Fruit fly (Drosophila melanogaster): ENCODE data around the gene Josd.
A peak's percentile ranks its signal among the peaks of the same experiment; 100 is the strongest.

Gene Josd

dm6 chrX:6255414-6255915 lies 5.5 kb upstream of the Josd start, which contains the start of the genes Rbcn-3A and Spx (continued):
- peak; percentile 21 for TF ChIP-seq gcm (GFP tag; optimal IDR thresholded peaks at IDR 0.05)
- no peak for TF ChIP-seq CG17612 (GFP tag; IDR thresholded peaks at IDR 0.05)
- no peak for TF ChIP-seq CG7357 (GFP tag; IDR thresholded peaks at IDR 0.05)
- peak; percentile 52 for TF ChIP-seq CG8924 (tag; optimal IDR thresholded peaks at IDR 0.05)
- no peak; the same call in 1 of the 2 replicates for TF ChIP-seq vvl (GFP tag; IDR thresholded peaks at IDR 0.05)
- no peak for TF ChIP-seq Ada2b (GFP tag; IDR thresholded peaks at IDR 0.05)
- no peak for TF ChIP-seq nau (GFP tag; optimal IDR thresholded peaks at IDR 0.05)
- no peak for TF ChIP-seq CG4360 (GFP tag; IDR thresholded peaks at IDR 0.05)
- peak; percentile 8 for TF ChIP-seq CG9817 (tag; optimal IDR thresholded peaks at IDR 0.05)
- no peak for TF ChIP-seq Tbp (GFP tag; optimal IDR thresholded peaks at IDR 0.05)
- no peak for TF ChIP-seq ATbp (GFP tag; optimal IDR thresholded peaks at IDR 0.05)
- no peak for TF ChIP-seq mirr (GFP tag; optimal IDR thresholded peaks at IDR 0.05)
- TF ChIP-seq CG2199 (GFP tag; IDR thresholded peaks at IDR 0.05) = no peak
- TF ChIP-seq CG11723 (GFP tag; optimal IDR thresholded peaks at IDR 0.05) = no peak
- TF ChIP-seq kay (GFP tag; optimal IDR thresholded peaks at IDR 0.05) = no peak
- TF ChIP-seq pum (GFP tag; optimal IDR thresholded peaks at IDR 0.05) = no peak
- TF ChIP-seq scrt (GFP tag; optimal IDR thresholded peaks at IDR 0.05) = no peak
- TF ChIP-seq CG31224 (GFP tag; IDR thresholded peaks at IDR 0.05) = no peak
- no peak for TF ChIP-seq cwo (GFP tag; optimal IDR thresholded peaks at IDR 0.05)
- no peak for TF ChIP-seq CG8359 (GFP tag; optimal IDR thresholded peaks at IDR 0.05; ENCODE audit: borderline replicate concordance)
- TF ChIP-seq E2f1 (GFP tag; IDR thresholded peaks at IDR 0.05) = no peak
- TF ChIP-seq Gug (GFP tag; IDR thresholded peaks at IDR 0.05) = peak; percentile 39; the same call in 1 of the 4 replicates
- TF ChIP-seq CG13775 (GFP tag; optimal IDR thresholded peaks at IDR 0.05) = peak; percentile 32
- TF ChIP-seq row (GFP tag; IDR thresholded peaks at IDR 0.05) = peak; percentile 81
- TF ChIP-seq Elba2 (GFP tag; optimal IDR thresholded peaks at IDR 0.05) = no peak
- TF ChIP-seq CG11504 (tag; optimal IDR thresholded peaks at IDR 0.05) = peak; percentile 24
- no peak for TF ChIP-seq corto (GFP tag; optimal IDR thresholded peaks at IDR 0.05)
- no peak for TF ChIP-seq C15 (GFP tag; IDR thresholded peaks at IDR 0.05)
- TF ChIP-seq CG13894 (tag; optimal IDR thresholded peaks at IDR 0.05) = peak; percentile 8
- no peak for TF ChIP-seq otp (GFP tag; IDR thresholded peaks at IDR 0.05)
- TF ChIP-seq CG30403 (GFP tag; optimal IDR thresholded peaks at IDR 0.05) = peak; percentile 46
- no peak for TF ChIP-seq Fer1 (GFP tag; optimal IDR thresholded peaks at IDR 0.05)
- TF ChIP-seq CG17829 (tag; optimal IDR thresholded peaks at IDR 0.05) = no peak
- no peak for TF ChIP-seq MTF-1 (GFP tag; optimal IDR thresholded peaks at IDR 0.05; ENCODE audit: borderline replicate concordance)
- no peak for TF ChIP-seq CG7745 (tag; optimal IDR thresholded peaks at IDR 0.05)
- TF ChIP-seq klu (GFP tag; IDR thresholded peaks at IDR 0.05) = no peak
- no peak for TF ChIP-seq CG4328 (GFP tag; optimal IDR thresholded peaks at IDR 0.05)
- peak; percentile 5 for TF ChIP-seq CG1602 (GFP tag; optimal IDR thresholded peaks at IDR 0.05)
- no peak for TF ChIP-seq Nf-YB (GFP tag; optimal IDR thresholded peaks at IDR 0.05)
- TF ChIP-seq CG9727 (GFP tag; optimal IDR thresholded peaks at IDR 0.05) = peak; percentile 32
- TF ChIP-seq phol (tag; optimal IDR thresholded peaks at IDR 0.05) = peak; percentile 33
- TF ChIP-seq CG10431 (GFP tag; optimal IDR thresholded peaks at IDR 0.05) = no peak
- TF ChIP-seq Xrp1 (GFP tag; IDR thresholded peaks at IDR 0.05) = peak; percentile 5; the same call in 1 of the 2 replicates
- TF ChIP-seq CG9876 (GFP tag; optimal IDR thresholded peaks at IDR 0.05) = no peak
- TF ChIP-seq gsb (GFP tag; IDR thresholded peaks at IDR 0.05) = no peak
- TF ChIP-seq Ptx1 (GFP tag; IDR thresholded peaks at IDR 0.05) = peak; percentile 47
- TF ChIP-seq sens (GFP tag) = peak; percentile 57
- peak; percentile 35 for TF ChIP-seq CG18599 (GFP tag; optimal IDR thresholded peaks at IDR 0.05)
- no peak for TF ChIP-seq nerfin-1 (tag; optimal IDR thresholded peaks at IDR 0.05)
- TF ChIP-seq Ets97D (GFP tag; optimal IDR thresholded peaks at IDR 0.05) = peak; percentile 18
- no peak for TF ChIP-seq D19B (GFP tag; optimal IDR thresholded peaks at IDR 0.05)
